Worm (Caenorhabditis elegans) whole organism, mixed stage, embryonic: ENCODE measurements around the gene ZK688.7.

ENCODE experiments used
- M03D4.4 ChIP-seq: sonication (generic microtip); optimal IDR thresholded peaks from 2 replicates; lab custom pipeline; 2017; ENCODE audit warnings: mild to moderate bottlenecking, missing genetic modification characterization, missing compliant biosample characterization
- bed-3 ChIP-seq: fragments of 200-800 bp; sonication (Bioruptor generic); optimal IDR thresholded peaks from 3 replicates; lab custom pipeline; 2018; ENCODE audit warnings: mild to moderate bottlenecking, missing genetic modification characterization, moderate library complexity, missing compliant biosample characterization
- blmp-1 ChIP-seq: fragments of 150-350 bp; optimal IDR thresholded peaks from 2 replicates; lab custom pipeline; 2014; ENCODE audit warnings: missing biosample characterization, missing genetic modification characterization
- ceh-39 ChIP-seq: fragments of 150-350 bp; optimal IDR thresholded peaks from 2 replicates; lab custom pipeline; 2014; ENCODE audit warnings: missing biosample characterization, missing genetic modification characterization
- ceh-43 ChIP-seq: fragments of 200-800 bp; sonication (Bioruptor generic); optimal IDR thresholded peaks from 2 replicates; lab custom pipeline; 2018; ENCODE audit warnings: mild to moderate bottlenecking, missing genetic modification characterization, moderate library complexity, missing compliant biosample characterization
- ceh-83 ChIP-seq: fragments of 200-800 bp; sonication (Bioruptor generic); optimal IDR thresholded peaks from 2 replicates; lab custom pipeline; 2018; ENCODE audit warnings: mild to moderate bottlenecking, missing genetic modification characterization, missing compliant biosample characterization
- ces-1 ChIP-seq: fragments of 150-350 bp; optimal IDR thresholded peaks from 2 replicates; lab custom pipeline; 2014; ENCODE audit warnings: missing biosample characterization, missing genetic modification reagents, missing genetic modification characterization
- cnd-1 ChIP-seq: fragments of 200-800 bp; sonication (Bioruptor generic); optimal IDR thresholded peaks from 2 replicates; lab custom pipeline; 2018; ENCODE audit warnings: mild to moderate bottlenecking, missing genetic modification characterization, missing compliant biosample characterization
- elt-1 ChIP-seq: sonication (generic microtip); optimal IDR thresholded peaks from 2 replicates; lab custom pipeline; 2017; ENCODE audit warnings: missing genetic modification characterization, mild to moderate bottlenecking, missing compliant biosample characterization, antibody characterized with exemption, moderate library complexity, borderline replicate concordance; ENCODE audit not compliant: insufficient read depth
- elt-3 ChIP-seq: fragments of 150-350 bp; optimal IDR thresholded peaks from 2 replicates; lab custom pipeline; 2014; ENCODE audit warnings: missing biosample characterization, missing genetic modification characterization
- flh-1 ChIP-seq: fragments of 200-800 bp; sonication (Bioruptor generic); optimal IDR thresholded peaks from 2 replicates; lab custom pipeline; 2018; ENCODE audit warnings: mild to moderate bottlenecking, missing genetic modification characterization, moderate library complexity, missing compliant biosample characterization
- ham-2 ChIP-seq: fragments of 200-800 bp; sonication (Bioruptor generic); optimal IDR thresholded peaks from 2 replicates; lab custom pipeline; 2018; ENCODE audit warnings: mild to moderate bottlenecking, missing genetic modification characterization, missing compliant biosample characterization
- hlh-1 ChIP-seq: fragments of 150-350 bp; optimal IDR thresholded peaks from 2 replicates; lab custom pipeline; 2014; ENCODE audit warnings: missing biosample characterization, missing genetic modification reagents, missing genetic modification characterization
- lin-13 ChIP-seq: fragments of 150-350 bp; optimal IDR thresholded peaks from 2 replicates; lab custom pipeline; 2014; ENCODE audit warnings: missing biosample characterization, missing genetic modification characterization
- lin-32 ChIP-seq: fragments of 200-800 bp; sonication (Bioruptor generic); optimal IDR thresholded peaks from 2 replicates; lab custom pipeline; 2018; ENCODE audit warnings: mild to moderate bottlenecking, missing genetic modification characterization, missing compliant biosample characterization
- lsy-2 ChIP-seq: fragments of 150-350 bp; optimal IDR thresholded peaks from 2 replicates; lab custom pipeline; 2014; ENCODE audit warnings: missing biosample characterization, missing genetic modification characterization
- mab-5 ChIP-seq: fragments of 150-350 bp; optimal IDR thresholded peaks from 2 replicates; lab custom pipeline; 2014; ENCODE audit warnings: missing biosample characterization, missing genetic modification characterization
- mep-1 ChIP-seq: fragments of 150-350 bp; optimal IDR thresholded peaks from 2 replicates; lab custom pipeline; 2017; ENCODE audit warnings: missing biosample characterization, missing genetic modification reagents, missing genetic modification characterization, inconsistent platforms
- mls-2 ChIP-seq: sonication (generic microtip); optimal IDR thresholded peaks from 2 replicates; lab custom pipeline; 2016; ENCODE audit warnings: mild to moderate bottlenecking, missing genetic modification characterization, moderate library complexity, missing compliant biosample characterization
- nhr-12 ChIP-seq: fragments of 150-350 bp; optimal IDR thresholded peaks from 2 replicates; lab custom pipeline; 2014; ENCODE audit warnings: missing biosample characterization, missing genetic modification characterization
- nhr-2 ChIP-seq: fragments of 150-350 bp; optimal IDR thresholded peaks from 2 replicates; lab custom pipeline; 2014; ENCODE audit warnings: missing biosample characterization, missing genetic modification characterization
- nhr-237 ChIP-seq: fragments of 150-350 bp; optimal IDR thresholded peaks from 2 replicates; lab custom pipeline; 2014; ENCODE audit warnings: missing biosample characterization, missing genetic modification characterization
- nhr-28 ChIP-seq: fragments of 150-350 bp; optimal IDR thresholded peaks from 2 replicates; lab custom pipeline; 2014; ENCODE audit warnings: missing biosample characterization, missing genetic modification characterization
- nhr-76 ChIP-seq: sonication (generic microtip); optimal IDR thresholded peaks from 2 replicates; lab custom pipeline; 2017; ENCODE audit warnings: missing biosample characterization, missing genetic modification characterization
- sem-2 ChIP-seq: fragments of 200-800 bp; sonication (Bioruptor generic); optimal IDR thresholded peaks from 2 replicates; lab custom pipeline; 2018; ENCODE audit warnings: mild to moderate bottlenecking, missing genetic modification characterization, missing compliant biosample characterization
- snpc-4 ChIP-seq: fragments of 150-350 bp; optimal IDR thresholded peaks from 2 replicates; lab custom pipeline; 2014; ENCODE audit warnings: missing biosample characterization, missing genetic modification characterization
- sptf-1 ChIP-seq: sonication (generic microtip); optimal IDR thresholded peaks from 2 replicates; lab custom pipeline; 2017; ENCODE audit warnings: mild to moderate bottlenecking, missing genetic modification characterization, moderate library complexity, missing compliant biosample characterization
- tbx-8 ChIP-seq: fragments of 200-800 bp; sonication (Bioruptor generic); optimal IDR thresholded peaks from 2 replicates; lab custom pipeline; 2018; ENCODE audit warnings: mild to moderate bottlenecking, missing genetic modification characterization, moderate library complexity, missing compliant biosample characterization
- unc-120 ChIP-seq: sonication (generic microtip); optimal IDR thresholded peaks from 2 replicates; lab custom pipeline; 2017; ENCODE audit warnings: missing genetic modification characterization, missing compliant biosample characterization; ENCODE audit not compliant: poor library complexity, severe bottlenecking
- unc-62 ChIP-seq: fragments of 150-350 bp; optimal IDR thresholded peaks from 2 replicates; lab custom pipeline; 2014; ENCODE audit warnings: missing biosample characterization, missing genetic modification reagents, missing genetic modification characterization
- zip-8 ChIP-seq: fragments of 150-350 bp; optimal IDR thresholded peaks from 2 replicates; lab custom pipeline; 2014; ENCODE audit warnings: missing biosample characterization, missing genetic modification characterization

The ZK688.7 gene

ce11 chrIII:7889036-7889435 is 22.4 kb downstream of the ZK688.7 start:
- no peak for TF ChIP-seq lsy-2 (tag; lab: Kevin White, UChicago)
- no peak for TF ChIP-seq lin-13 (tag; lab: Kevin White, UChicago)
- no peak for TF ChIP-seq blmp-1
- TF ChIP-seq nhr-28 (tag; lab: Kevin White, UChicago), result no peak
- TF ChIP-seq nhr-76 (tag; lab: Kevin White, UChicago), result no peak
- no peak for TF ChIP-seq bed-3 (GFP tag; lab: Kevin White, UChicago)
- no peak for TF ChIP-seq sem-2
- TF ChIP-seq cnd-1 (tag; lab: Kevin White, UChicago), result no peak
- no peak for TF ChIP-seq lin-32 (GFP tag; lab: Kevin White, UChicago)
- no peak for TF ChIP-seq hlh-1 (tag; lab: Kevin White, UChicago)
- TF ChIP-seq flh-1 (GFP tag; lab: Kevin White, UChicago), result no peak
- no peak for TF ChIP-seq ceh-39 (tag; lab: Kevin White, UChicago)
- no peak for TF ChIP-seq elt-3
- TF ChIP-seq, all 35 proteins: peak for 0

- TF ChIP-seq M03D4.4 (no peak), snpc-4 (tag; lab: Kevin White, UChicago) (no peak), nhr-2 (tag; lab: Kevin White, UChicago) (no peak), blmp-1 (no peak), elt-1 (tag; lab: Kevin White, UChicago) (no peak), flh-1 (GFP tag; lab: Kevin White, UChicago) (no peak), lin-13 (tag; lab: Kevin White, UChicago) (no peak), unc-120 (tag; lab: Kevin White, UChicago) (no peak), ham-2 (GFP tag; lab: Kevin White, UChicago) (no peak), ces-1 (GFP tag; lab: Kevin White, UChicago) (no peak), tbx-8 (no peak), mep-1 (tag; lab: Kevin White, UChicago) (no peak), sem-2 (no peak), nhr-237 (tag; lab: Kevin White, UChicago) (no peak), hlh-1 (tag; lab: Kevin White, UChicago) (no peak), nhr-28 (tag; lab: Kevin White, UChicago) (no peak), unc-62 (GFP tag; lab: Kevin White, UChicago) (no peak)
- TF ChIP-seq, all 35 proteins: peak for 0
Observed at ce11 chrIII:7884863-7885262, 26.6 kb downstream of the ZK688.7 start, which contains the start of gene ZK688.11. Gene ZK688.11, minus strand, starts transcription at chrIII:7884963.

ce11 chrIII:7882900-7883299 is 28.5 kb downstream of the ZK688.7 start, which contains the start of gene ZK688.9:
Gene ZK688.9, minus strand, starts transcription at chrIII:7883000.
- TF ChIP-seq bed-3 (GFP tag; lab: Kevin White, UChicago) (no peak), lin-32 (GFP tag; lab: Kevin White, UChicago) (no peak), cnd-1 (tag; lab: Kevin White, UChicago) (no peak), ham-2 (GFP tag; lab: Kevin White, UChicago) (no peak), ceh-39 (tag; lab: Kevin White, UChicago) (no peak), ceh-83 (GFP tag; lab: Kevin White, UChicago) (no peak), unc-120 (tag; lab: Kevin White, UChicago) (no peak), mep-1 (tag; lab: Kevin White, UChicago) (no peak), hlh-1 (tag; lab: Kevin White, UChicago) (no peak), elt-1 (tag; lab: Kevin White, UChicago) (no peak), sem-2 (no peak), ceh-43 (GFP tag; lab: Kevin White, UChicago) (no peak), mab-5 (tag; lab: Kevin White, UChicago) (no peak), ces-1 (GFP tag; lab: Kevin White, UChicago) (no peak)

ce11 chrIII:7880132-7880715 is 31.2 kb downstream of the ZK688.7 start:
- peak; percentile 57 for TF ChIP-seq unc-120 (tag; lab: Kevin White, UChicago)
- no peak for TF ChIP-seq ham-2 (GFP tag; lab: Kevin White, UChicago)
- TF ChIP-seq hlh-1 (tag; lab: Kevin White, UChicago), result peak; percentile 75
- TF ChIP-seq unc-62 (GFP tag; lab: Kevin White, UChicago), result peak; percentile 46

ce11 chrIII:7878852-7879329 is 32.5 kb downstream of the ZK688.7 start, which contains the start of gene sup-18:
Gene sup-18, minus strand, starts transcription at chrIII:7878902.
- TF ChIP-seq mep-1 (tag; lab: Kevin White, UChicago), result no peak
- no peak for TF ChIP-seq sptf-1 (tag; lab: Kevin White, UChicago)
- no peak for TF ChIP-seq nhr-2 (tag; lab: Kevin White, UChicago)
- no peak for TF ChIP-seq nhr-237 (tag; lab: Kevin White, UChicago)
- no peak for TF ChIP-seq mls-2
- no peak for TF ChIP-seq nhr-12
- no peak for TF ChIP-seq zip-8 (tag; lab: Kevin White, UChicago)
- no peak for TF ChIP-seq ceh-43 (GFP tag; lab: Kevin White, UChicago)
